Worm (Caenorhabditis elegans) whole organism, midembryonic: ENCODE data around the gene cutl-12.

Experiments used
- cog-1 ChIP-seq: sonication (generic microtip); optimal IDR thresholded peaks from 2 replicates; lab custom pipeline; 2016; ENCODE audit warnings: missing genetic modification characterization, missing compliant biosample characterization
- flt-1 ChIP-seq: fragments of 200-800 bp; sonication (Bioruptor generic); IDR thresholded peaks from 2 replicates; pipeline ENCODE4 v1.3.6; 2022; ENCODE audit warnings: missing genetic modification characterization, missing compliant biosample characterization
- med-1 ChIP-seq: sonication (generic microtip); optimal IDR thresholded peaks from 2 replicates; lab custom pipeline; 2017; ENCODE audit warnings: missing genetic modification characterization, mild to moderate bottlenecking, missing compliant biosample characterization, antibody characterized with exemption, missing genetic modification reagents; ENCODE audit not compliant: insufficient read depth

DNA sequence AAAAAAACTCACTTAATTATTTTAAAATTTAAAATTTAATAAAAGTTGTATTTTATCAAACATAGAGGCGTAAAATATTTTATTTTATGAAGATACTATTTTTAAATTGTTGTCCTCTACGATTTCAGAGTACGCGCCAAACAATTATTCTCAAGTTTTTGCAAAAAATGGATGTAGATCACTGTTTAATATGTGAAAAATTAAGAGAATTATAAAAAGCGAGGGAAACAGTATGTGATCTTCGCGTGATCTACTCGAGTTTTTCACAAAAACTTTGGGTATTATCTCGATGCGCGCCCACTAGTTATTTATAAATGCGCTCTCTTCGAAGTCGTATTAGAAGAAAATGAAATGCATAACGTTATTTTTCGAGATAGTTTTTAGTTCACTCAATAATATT, 14.6 kb upstream of the cutl-12 start:
- TF ChIP-seq med-1 (GFP tag; lab: Kevin White, UChicago), result no peak
- no peak for TF ChIP-seq cog-1 (tag; lab: Kevin White, UChicago)
- TF ChIP-seq flt-1 (GFP tag; lab: Robert Waterston, UW), result no peak
